Worm (Caenorhabditis elegans) whole organism, L2 larva: ENCODE measurements around the gene Y37H2A.12.

ENCODE experiments used
- ZK546.5 ChIP-seq: sonication (generic microtip); optimal IDR thresholded peaks from 2 replicates; lab custom pipeline; 2017; ENCODE audit warnings: missing biosample characterization, missing genetic modification characterization
- ceh-82 ChIP-seq: fragments of 150-350 bp; optimal IDR thresholded peaks from 2 replicates; lab custom pipeline; 2014; ENCODE audit warnings: missing biosample characterization, missing genetic modification characterization
- nhr-12 ChIP-seq: fragments of 150-350 bp; optimal IDR thresholded peaks from 2 replicates; lab custom pipeline; 2014; ENCODE audit warnings: missing biosample characterization, missing genetic modification characterization
- nhr-129 ChIP-seq: fragments of 150-350 bp; optimal IDR thresholded peaks from 2 replicates; lab custom pipeline; 2014; ENCODE audit warnings: missing biosample characterization, missing genetic modification characterization
- nhr-237 ChIP-seq: fragments of 150-350 bp; optimal IDR thresholded peaks from 2 replicates; lab custom pipeline; 2014; ENCODE audit warnings: missing biosample characterization, missing genetic modification characterization
- nhr-25 ChIP-seq: fragments of 150-350 bp; sonication (generic microtip); optimal IDR thresholded peaks from 3 replicates; lab custom pipeline; 2014; ENCODE audit warnings: missing biosample characterization, missing genetic modification characterization
- nhr-6 ChIP-seq: fragments of 150-350 bp; optimal IDR thresholded peaks from 2 replicates; lab custom pipeline; 2014; ENCODE audit warnings: missing biosample characterization, missing genetic modification characterization
- peb-1 ChIP-seq: fragments of 150-350 bp; optimal IDR thresholded peaks from 2 replicates; lab custom pipeline; 2014; ENCODE audit warnings: missing biosample characterization, missing genetic modification characterization
- sma-3 ChIP-seq: sonication (generic microtip); optimal IDR thresholded peaks from 2 replicates; lab custom pipeline; 2016; ENCODE audit warnings: missing genetic modification reagents, missing genetic modification characterization, missing compliant biosample characterization
- unc-62 ChIP-seq: fragments of 150-350 bp; optimal IDR thresholded peaks from 2 replicates; lab custom pipeline; 2014; ENCODE audit warnings: missing biosample characterization, missing genetic modification reagents, missing genetic modification characterization
- ztf-11 ChIP-seq: sonication (generic microtip); optimal IDR thresholded peaks from 2 replicates; lab custom pipeline; 2017; ENCODE audit warnings: missing biosample characterization, missing genetic modification characterization

DNA sequence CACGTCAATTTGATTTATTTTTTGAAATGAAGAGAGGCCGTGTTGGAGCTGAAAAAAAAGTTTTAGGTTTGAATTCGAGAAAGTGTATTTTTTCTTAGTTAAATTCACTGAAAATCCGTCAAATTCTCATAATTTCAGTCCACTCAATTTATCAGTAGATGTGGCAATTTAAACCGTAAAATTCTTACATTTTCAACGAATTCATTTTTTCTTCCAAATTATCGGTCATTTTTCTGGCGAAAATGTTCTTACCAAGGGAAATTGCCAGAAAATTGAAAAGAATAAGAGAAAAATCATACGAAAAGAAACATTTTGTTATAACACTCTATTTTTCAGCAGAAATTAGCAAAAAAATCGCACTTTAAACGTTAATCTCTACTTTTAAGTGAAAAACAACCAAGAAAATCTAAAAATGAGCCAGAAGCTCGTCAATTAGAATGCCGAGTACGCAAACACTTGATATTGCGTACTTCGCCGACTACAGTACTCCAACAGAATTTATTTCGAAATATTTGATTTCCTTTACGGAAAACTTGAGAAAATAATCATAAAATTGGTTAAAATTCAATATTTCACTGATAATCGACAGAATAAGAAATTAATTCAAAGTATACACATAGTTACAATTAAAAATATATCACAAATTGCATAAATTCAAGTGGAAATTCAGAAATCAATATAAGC lies 45.6 kb downstream of the Y37H2A.12 start, which contains the start of gene fbxa-106:
- TF ChIP-seq peb-1 (tag; lab: Kevin White, UChicago) (no peak), nhr-129 (tag; lab: Kevin White, UChicago) (no peak), nhr-237 (no peak), ztf-11 (tag; lab: Kevin White, UChicago) (no peak), sma-3 (GFP tag; lab: Kevin White, UChicago) (no peak), nhr-25 (no peak), ceh-82 (tag; lab: Kevin White, UChicago) (no peak), nhr-12 (tag; lab: Kevin White, UChicago) (no peak), ZK546.5 (tag; lab: Kevin White, UChicago) (no peak), unc-62 (no peak), nhr-6 (tag; lab: Kevin White, UChicago) (no peak)
